Worm (Caenorhabditis elegans): ENCODE results near the gene F35E8.1.
"Not testable (repeated sequence)": the region's sequence is repeated elsewhere in the genome, so short reads cannot be mapped to it uniquely, and the experiment has no call there.

F35E8.1 gene

ce11 chrV:15905530-15905929 lies at the start of gene F35E8.1, which contains the start of gene F35E8.2:
Gene F35E8.1, minus strand, starts transcription at chrV:15905630.
Gene F35E8.2, plus strand, starts transcription at chrV:15905661.
- not testable (repeated sequence) for TF ChIP-seq dve-1, unc-86, madf-2 (tag; optimal IDR thresholded peaks at IDR 0.05)

ce11 chrV:15954932-15955331 lies 49.5 kb upstream of the F35E8.1 start, which contains the start of gene srw-57:
Gene srw-57, minus strand, starts transcription at chrV:15955032.
- TF ChIP-seq ets-4 (tag; optimal IDR thresholded peaks at IDR 0.05) (no peak), ceh-30 (tag; optimal IDR thresholded peaks at IDR 0.05) (no peak), T23F11.4 (GFP tag; optimal IDR thresholded peaks at IDR 0.05) (no peak), ref-2 (tag; optimal IDR thresholded peaks at IDR 0.05) (no peak), pat-9 (tag; optimal IDR thresholded peaks at IDR 0.05) (no peak), pag-3 (tag; optimal IDR thresholded peaks at IDR 0.05; ENCODE audit: borderline replicate concordance) (no peak), hlh-30 (tag; optimal IDR thresholded peaks at IDR 0.05; ENCODE audit: insufficient read depth) (no peak), rnt-1 (tag; optimal IDR thresholded peaks at IDR 0.05) (no peak), Y22D7AL.16 (tag; optimal IDR thresholded peaks at IDR 0.05) (no peak), C38D4.7 (GFP tag; optimal IDR thresholded peaks at IDR 0.05) (no peak), fax-1 (tag; optimal IDR thresholded peaks at IDR 0.05) (no peak), nhr-11 (tag; optimal IDR thresholded peaks at IDR 0.05) (no peak), npax-4 (tag; optimal IDR thresholded peaks at IDR 0.05) (no peak), fkh-10 (GFP tag; optimal IDR thresholded peaks at IDR 0.05) (no peak), unc-55 (GFP tag; optimal IDR thresholded peaks at IDR 0.05) (no peak), pha-2 (tag; optimal IDR thresholded peaks at IDR 0.05) (no peak), unc-3 (GFP tag; conservative IDR thresholded peaks at IDR 0.05) (no peak), unc-3 (tag; optimal IDR thresholded peaks at IDR 0.05) (no peak), sox-2 (GFP tag; IDR thresholded peaks at IDR 0.05) (no peak), ztf-16 (tag; optimal IDR thresholded peaks at IDR 0.05) (no peak)

DNA sequence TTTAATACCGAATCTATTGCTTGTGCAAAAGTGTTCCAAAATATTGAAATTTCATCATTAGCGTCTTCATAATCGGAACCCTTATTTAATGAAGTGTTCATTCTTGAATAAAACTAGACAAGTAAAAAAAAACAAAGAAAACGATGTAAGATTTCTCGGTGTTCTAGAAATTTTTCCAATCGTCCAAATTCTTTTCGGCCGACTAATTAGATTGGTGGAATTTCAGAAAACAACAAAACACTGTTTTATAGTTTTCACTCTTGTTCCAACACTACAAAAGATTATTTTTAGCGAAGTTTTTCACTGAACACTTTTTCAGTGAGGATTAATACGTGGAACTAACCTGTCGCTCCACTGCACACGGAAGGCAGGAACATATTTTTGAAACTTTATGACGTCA lies 47.3 kb upstream of the F35E8.1 start, which contains the start of gene srw-56:
Gene srw-56, minus strand, starts transcription at position 101 of the 400 bp plus-strand sequence.
- TF ChIP-seq npax-4 (tag; optimal IDR thresholded peaks at IDR 0.05), result no peak
- TF ChIP-seq sdc-2 (tag; optimal IDR thresholded peaks at IDR 0.05), result no peak
- TF ChIP-seq pros-1 (tag; optimal IDR thresholded peaks at IDR 0.05), result no peak
- no peak for TF ChIP-seq pha-4 (tag; optimal IDR thresholded peaks at IDR 0.05)
- no peak for TF ChIP-seq tbx-7 (tag; optimal IDR thresholded peaks at IDR 0.05)
- no peak for TF ChIP-seq pag-3 (tag; optimal IDR thresholded peaks at IDR 0.05; ENCODE audit: borderline replicate concordance)
- no peak for TF ChIP-seq elt-4 (tag; optimal IDR thresholded peaks at IDR 0.05)

ce11 chrV:15950903-15951302 lies 45.5 kb upstream of the F35E8.1 start, which contains the start of gene srw-59:
Gene srw-59, minus strand, starts transcription at chrV:15951003.
- TF ChIP-seq ceh-30 (tag; optimal IDR thresholded peaks at IDR 0.05) (no peak), syd-9 (tag; optimal IDR thresholded peaks at IDR 0.05) (no peak), sdc-2 (tag; optimal IDR thresholded peaks at IDR 0.05) (no peak)

- TF ChIP-seq fkh-10 (GFP tag; optimal IDR thresholded peaks at IDR 0.05), result no peak
- no peak for TF ChIP-seq syd-9 (tag; optimal IDR thresholded peaks at IDR 0.05)
- TF ChIP-seq pat-9 (tag; optimal IDR thresholded peaks at IDR 0.05), result no peak
- TF ChIP-seq unc-55 (GFP tag; optimal IDR thresholded peaks at IDR 0.05), result no peak
- TF ChIP-seq mec-3 (tag; optimal IDR thresholded peaks at IDR 0.05; ENCODE audit: borderline replicate concordance), result no peak
- no peak for TF ChIP-seq Y22D7AL.16 (tag; optimal IDR thresholded peaks at IDR 0.05)
- TF ChIP-seq hlh-30 (tag; optimal IDR thresholded peaks at IDR 0.05; ENCODE audit: insufficient read depth), result no peak
- TF ChIP-seq ceh-2 (tag; optimal IDR thresholded peaks at IDR 0.05), result no peak
- no peak for TF ChIP-seq ceh-14 (tag; optimal IDR thresholded peaks at IDR 0.05)
Observed at ce11 chrV:15943125-15943524, 37.7 kb upstream of the F35E8.1 start, which contains the start of gene srw-53. Gene srw-53, plus strand, starts transcription at chrV:15943425.

DNA sequence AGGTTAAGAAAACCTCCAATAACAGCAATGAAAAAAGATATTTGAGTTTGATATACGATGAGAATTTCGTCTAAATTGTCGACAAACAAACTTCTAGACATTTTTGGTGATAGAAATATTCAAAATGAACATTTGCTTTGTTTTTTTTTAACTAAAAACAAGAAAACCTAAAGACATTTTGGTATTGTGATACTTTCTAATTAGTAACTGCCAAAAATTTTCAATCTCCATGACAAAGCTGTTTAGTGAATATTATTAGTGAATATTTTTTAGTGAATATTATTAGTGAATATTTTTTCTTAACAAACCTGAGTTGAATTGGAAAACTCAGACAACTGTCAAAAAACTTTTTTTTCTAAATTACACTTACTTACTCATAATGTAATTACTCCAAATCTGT lies 34.8 kb upstream of the F35E8.1 start, which contains the start of gene srw-55:
Gene srw-55, minus strand, starts transcription at position 101 of the 400 bp plus-strand sequence.
- TF ChIP-seq elt-2 (tag; optimal IDR thresholded peaks at IDR 0.05) (no peak), ets-4 (tag; optimal IDR thresholded peaks at IDR 0.05) (no peak), ttx-3 (tag; optimal IDR thresholded peaks at IDR 0.05) (no peak), T23F11.4 (GFP tag; optimal IDR thresholded peaks at IDR 0.05) (no peak), mec-3 (tag; optimal IDR thresholded peaks at IDR 0.05; ENCODE audit: borderline replicate concordance) (no peak), ceh-45 (GFP tag; IDR thresholded peaks at IDR 0.05) (no peak), ceh-31 (tag; optimal IDR thresholded peaks at IDR 0.05) (no peak), F13H6.1 (tag; optimal IDR thresholded peaks at IDR 0.05) (no peak), unc-86 (tag; optimal IDR thresholded peaks at IDR 0.05) (no peak)
